Worm (Caenorhabditis elegans) whole organism, L4/young adult: Measurements from ENCODE around the gene ctsa-2.

Source experiments
- W03F9.2 ChIP-seq: fragments of 150-350 bp; optimal IDR thresholded peaks from 2 replicates; lab custom pipeline; 2014; ENCODE audit warnings: missing biosample characterization, missing genetic modification characterization
- him-1 ChIP-seq: sonication (generic microtip); optimal IDR thresholded peaks from 2 replicates; lab custom pipeline; 2016; ENCODE audit warnings: missing genotype, missing genetic modification reagents, missing genetic modification characterization, missing compliant biosample characterization

DNA sequence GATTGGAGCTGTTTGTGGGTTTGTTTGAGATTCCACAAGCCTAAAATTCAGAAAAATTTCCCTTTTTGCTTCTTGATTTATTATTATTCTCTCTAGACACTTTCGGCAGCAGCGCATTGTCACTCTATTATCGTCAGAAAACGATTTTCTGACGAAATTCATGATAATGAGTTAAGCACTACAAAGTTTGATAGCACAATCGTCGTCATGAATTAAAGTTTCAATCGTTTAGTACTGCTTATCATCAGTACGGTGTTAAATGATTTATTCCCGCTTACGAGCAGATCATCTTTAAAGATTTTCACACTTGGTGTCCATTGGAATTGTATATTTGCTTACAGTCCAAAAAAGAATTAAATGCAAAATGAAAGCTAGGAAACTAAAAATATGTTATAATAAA, 858 bp downstream of the ctsa-2 start:
- TF ChIP-seq W03F9.2 (tag; lab: Kevin White, UChicago) (no peak), him-1 (no peak)
